Worm (Caenorhabditis elegans): ENCODE results near the gene srx-60.

Gene srx-60

ce11 chrV:7443480-7443879 lies 42.8 kb downstream of the srx-60 start:
- 0 out of 2 replicates have a peak, but pooled peaks have one; percentile 75 for TF ChIP-seq ztf-25 (GFP tag; IDR thresholded peaks at IDR 0.05)
- 0 out of 2 replicates have a peak, but pooled peaks have one; percentile 51 for TF ChIP-seq F39B2.1 (GFP tag; IDR thresholded peaks at IDR 0.05)
- peak; percentile 19; the same call in 1 of the 2 replicates for TF ChIP-seq Y67H2A.10 (GFP tag; conservative IDR thresholded peaks at IDR 0.05)
- peak; percentile 9; the same call in 1 of the 2 replicates for TF ChIP-seq bed-2 (GFP tag; IDR thresholded peaks at IDR 0.05)
- 0 out of 2 replicates have a peak, but pooled peaks have one; percentile 53 for TF ChIP-seq egl-18 (GFP tag; IDR thresholded peaks at IDR 0.05)
- peak; percentile 94; the same call in 1 of the 2 replicates for TF ChIP-seq F37B4.10 (GFP tag; IDR thresholded peaks at IDR 0.05)
- peak; percentile 62 for TF ChIP-seq attf-3 (GFP tag; conservative IDR thresholded peaks at IDR 0.05)
- TF ChIP-seq bed-1 (GFP tag; IDR thresholded peaks at IDR 0.05) = 0 out of 2 replicates have a peak, but pooled peaks have one; percentile 20
- TF ChIP-seq egrh-3 (GFP tag; IDR thresholded peaks at IDR 0.05) = peak; percentile 88
- TF ChIP-seq ztf-28 (GFP tag; IDR thresholded peaks at IDR 0.05) = 0 out of 2 replicates have a peak, but pooled peaks have one; percentile 43
- 0 out of 2 replicates have a peak, but pooled peaks have one; percentile 35 for TF ChIP-seq ztf-6 (GFP tag; IDR thresholded peaks at IDR 0.05)
- TF ChIP-seq ekl-4 (GFP tag; IDR thresholded peaks at IDR 0.05) = peak; percentile 21; the same call in 1 of the 2 replicates
- 0 out of 2 replicates have a peak, but pooled peaks have one; percentile 33 for TF ChIP-seq sea-2 (GFP tag; IDR thresholded peaks at IDR 0.05)
- TF ChIP-seq pbrm-1 (GFP tag; IDR thresholded peaks at IDR 0.05) = 0 out of 2 replicates have a peak, but pooled peaks have one; percentile 34

ce11 chrV:7444331-7444730 lies 43.6 kb downstream of the srx-60 start, which contains the start of gene nhr-141:
nhr-141 (plus strand) TSS chrV:7444661.
- peak; percentile 55 for TF ChIP-seq egrh-3 (GFP tag; IDR thresholded peaks at IDR 0.05)
- peak; percentile 65; the same call in 1 of the 2 replicates for TF ChIP-seq madf-3 (GFP tag; IDR thresholded peaks at IDR 0.05)

DNA sequence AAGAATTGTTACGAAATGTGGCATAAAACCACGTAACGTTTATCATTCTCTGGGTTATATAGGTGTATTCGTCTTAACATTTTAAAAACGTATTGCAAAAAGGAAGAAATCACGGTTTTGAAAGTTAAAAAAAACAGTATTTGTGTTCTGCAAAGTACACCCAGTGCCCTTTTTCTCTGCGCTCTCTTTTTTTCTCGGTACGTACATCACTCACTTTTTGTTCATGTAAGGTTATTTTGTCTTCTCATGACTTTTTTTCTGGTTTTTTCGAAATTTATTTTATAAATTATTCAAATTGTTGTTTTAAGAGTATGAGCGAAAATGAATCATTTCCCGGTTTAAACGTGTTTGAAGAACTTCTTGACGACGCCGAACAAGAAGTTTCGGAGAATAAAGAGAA lies 46.3 kb downstream of the srx-60 start, which contains the start of gene F25E5.5:
Gene F25E5.5, plus strand, starts transcription at position 301 of the 400 bp plus-strand sequence.
- TF ChIP-seq sdz-38 (tag; optimal IDR thresholded peaks at IDR 0.05) (no peak), cebp-1 (GFP tag; IDR thresholded peaks at IDR 0.05) (no peak), cebp-1 (tag; optimal IDR thresholded peaks at IDR 0.05) (peak; percentile 4), ztf-3 (GFP tag; optimal IDR thresholded peaks at IDR 0.05) (no peak)

DNA sequence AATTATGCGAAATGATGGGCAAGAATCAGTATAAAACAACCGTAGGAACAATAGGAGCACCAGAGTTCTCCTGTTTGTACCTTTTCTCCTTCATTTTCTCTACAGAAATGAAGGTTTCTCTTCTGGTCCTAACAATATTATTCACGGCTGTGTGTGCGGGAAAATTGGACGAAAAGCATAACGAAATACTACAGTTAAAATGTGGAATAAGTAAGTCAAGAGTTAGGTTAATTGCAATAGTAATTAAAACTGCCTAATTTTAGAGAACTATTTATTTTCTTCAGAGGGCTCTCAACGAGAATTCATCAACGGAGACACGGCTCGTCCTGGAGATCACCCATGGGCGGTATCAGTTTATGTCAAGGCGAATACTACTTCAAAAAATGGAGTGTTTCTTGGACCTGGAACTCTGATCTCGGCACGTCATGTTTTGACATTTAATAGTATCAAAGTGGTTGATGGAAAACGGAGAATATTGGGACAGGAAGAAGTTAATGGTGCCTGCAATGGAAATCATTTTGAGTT lies 48.7 kb downstream of the srx-60 start, which contains the start of gene try-12:
Gene try-12, plus strand, starts transcription at position 51 of the 525 bp plus-strand sequence.
- TF ChIP-seq ceh-79 (tag; optimal IDR thresholded peaks at IDR 0.05) = no peak
- no peak for TF ChIP-seq attf-3 (GFP tag; conservative IDR thresholded peaks at IDR 0.05)
- no peak for TF ChIP-seq Y67H2A.10 (GFP tag; conservative IDR thresholded peaks at IDR 0.05)
- TF ChIP-seq repo-1 (tag; optimal IDR thresholded peaks at IDR 0.05) = no peak
- no peak for TF ChIP-seq ceh-27 (GFP tag; optimal IDR thresholded peaks at IDR 0.05)
- TF ChIP-seq C17E4.6 (GFP tag; IDR thresholded peaks at IDR 0.05) = no peak
- no peak for TF ChIP-seq F37B4.10 (GFP tag; IDR thresholded peaks at IDR 0.05)
- TF ChIP-seq let-526 (GFP tag; IDR thresholded peaks at IDR 0.05) = no peak
- TF ChIP-seq B0336.3 (GFP tag; IDR thresholded peaks at IDR 0.05) = no peak
- no peak for TF ChIP-seq hmg-1.2 (GFP tag; IDR thresholded peaks at IDR 0.05)
- no peak for TF ChIP-seq Y53F4B.3 (GFP tag; IDR thresholded peaks at IDR 0.05)
- TF ChIP-seq F57C9.4 (tag; optimal IDR thresholded peaks at IDR 0.05) = no peak
- TF ChIP-seq die-1 (tag; optimal IDR thresholded peaks at IDR 0.05) = no peak
- no peak for TF ChIP-seq lin-35 (GFP tag; optimal IDR thresholded peaks at IDR 0.05)

DNA sequence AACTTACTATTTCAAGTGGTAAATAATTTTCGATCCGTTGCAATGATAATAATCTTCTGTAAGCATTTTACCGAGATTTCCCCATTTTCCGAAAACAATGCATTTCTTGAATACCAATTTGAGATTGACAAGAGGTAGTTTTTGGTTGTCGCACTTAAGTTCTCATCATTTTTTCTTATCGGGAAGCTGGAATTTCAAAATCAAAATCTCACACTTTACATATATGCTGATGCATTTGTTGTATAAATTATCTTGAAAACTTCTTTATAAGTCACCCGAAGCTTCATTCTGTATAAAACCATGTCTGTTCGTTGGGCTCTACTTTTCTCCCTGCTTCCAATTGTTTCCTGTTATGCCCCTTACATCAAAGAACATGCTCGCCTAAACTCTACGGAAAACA lies 50.7 kb downstream of the srx-60 start, which contains the start of gene try-11:
Gene try-11, plus strand, starts transcription at position 301 of the 400 bp plus-strand sequence.
- TF ChIP-seq die-1 (tag; optimal IDR thresholded peaks at IDR 0.05) (no peak), F49E8.2 (tag; optimal IDR thresholded peaks at IDR 0.05; ENCODE audit: insufficient read depth) (no peak), athp-1 (tag; optimal IDR thresholded peaks at IDR 0.05) (no peak), lsl-1 (GFP tag; optimal IDR thresholded peaks at IDR 0.05) (no peak), attf-5 (GFP tag; optimal IDR thresholded peaks at IDR 0.05) (no peak), lin-26 (GFP tag; IDR thresholded peaks at IDR 0.05) (no peak), attf-6 (GFP tag; IDR thresholded peaks at IDR 0.05) (no peak), ama-1 (optimal IDR thresholded peaks at IDR 0.05) (no peak), ama-1 (GFP tag; optimal IDR thresholded peaks at IDR 0.05) (no peak), ccch-3 (GFP tag; optimal IDR thresholded peaks at IDR 0.05) (no peak), F23B12.7 (tag; optimal IDR thresholded peaks at IDR 0.05; ENCODE audit: insufficient read depth) (no peak), mcd-1 (GFP tag; IDR thresholded peaks at IDR 0.05) (no peak), nhr-120 (GFP tag; IDR thresholded peaks at IDR 0.05) (no peak)

Data from whole organism, young adult.